Worm (Caenorhabditis elegans): ENCODE data around the gene mif-4.

mif-4 gene

ce11 chrIV:6369489-6369888 is 33.7 kb upstream of the mif-4 start (continued):
- TF ChIP-seq C04F5.9 (tag; optimal IDR thresholded peaks at IDR 0.05) (no peak), egl-27 (tag; optimal IDR thresholded peaks at IDR 0.05) (no peak), nhr-12 (tag; optimal IDR thresholded peaks at IDR 0.05) (no peak), nhr-19 (GFP tag; conservative IDR thresholded peaks at IDR 0.05) (peak; percentile 29; the same call in 1 of the 2 replicates), sox-4 (tag; optimal IDR thresholded peaks at IDR 0.05) (peak; percentile 5), ama-1 (optimal IDR thresholded peaks at IDR 0.05) (no peak), ceh-88 (GFP tag; IDR thresholded peaks at IDR 0.05) (no peak), nhr-47 (tag; optimal IDR thresholded peaks at IDR 0.05) (peak; percentile 56), unc-130 (tag; optimal IDR thresholded peaks at IDR 0.05) (no peak), aha-1 (tag; optimal IDR thresholded peaks at IDR 0.05) (no peak), ces-1 (GFP tag; optimal IDR thresholded peaks at IDR 0.05) (no peak), jun-1 (tag; optimal IDR thresholded peaks at IDR 0.05) (no peak), lin-15B (tag; optimal IDR thresholded peaks at IDR 0.05) (no peak), dpl-1 (GFP tag; optimal IDR thresholded peaks at IDR 0.05) (peak; percentile 78 to 87 (median 85)), elt-3 (tag; optimal IDR thresholded peaks at IDR 0.05) (no peak), F16B12.6 (tag; optimal IDR thresholded peaks at IDR 0.05) (no peak), isw-1 (GFP tag; IDR thresholded peaks at IDR 0.05) (no peak), tbx-2 (tag; optimal IDR thresholded peaks at IDR 0.05) (peak; percentile 7), elt-2 (tag; optimal IDR thresholded peaks at IDR 0.05) (peak; percentile 28), pax-3 (tag; optimal IDR thresholded peaks at IDR 0.05) (no peak), ceh-8 (GFP tag; optimal IDR thresholded peaks at IDR 0.05) (no peak), dsc-1 (tag; optimal IDR thresholded peaks at IDR 0.05) (peak; percentile 36), lin-14 (GFP tag; optimal IDR thresholded peaks at IDR 0.05) (no peak), snu-23 (GFP tag; optimal IDR thresholded peaks at IDR 0.05) (peak; percentile 37), pag-3 (tag; optimal IDR thresholded peaks at IDR 0.05; ENCODE audit: borderline replicate concordance, insufficient read depth) (no peak), ceh-90 (tag; optimal IDR thresholded peaks at IDR 0.05) (peak; percentile 77), vab-15 (tag; optimal IDR thresholded peaks at IDR 0.05) (no peak), nhr-77 (tag; optimal IDR thresholded peaks at IDR 0.05) (no peak), lin-13 (GFP tag; optimal IDR thresholded peaks at IDR 0.05) (no peak), ztf-4 (tag; optimal IDR thresholded peaks at IDR 0.05) (no peak), nhr-20 (tag; optimal IDR thresholded peaks at IDR 0.05) (peak; percentile 22), aly-2 (tag; optimal IDR thresholded peaks at IDR 0.05) (no peak), nhr-85 (tag) (peak; percentile 80), tlp-1 (tag; optimal IDR thresholded peaks at IDR 0.05) (no peak), unc-30 (tag; optimal IDR thresholded peaks at IDR 0.05) (no peak), lir-3 (tag; optimal IDR thresholded peaks at IDR 0.05; ENCODE audit: poor library complexity) (peak; percentile 57), egl-13 (tag; optimal IDR thresholded peaks at IDR 0.05) (peak; percentile 32), xbp-1 (tag; optimal IDR thresholded peaks at IDR 0.05) (peak; percentile 2), grh-1 (GFP tag; IDR thresholded peaks at IDR 0.05) (no peak), blmp-1 (tag; optimal IDR thresholded peaks at IDR 0.05) (no peak), nhr-76 (tag; optimal IDR thresholded peaks at IDR 0.05) (no peak), snpc-4 (tag; optimal IDR thresholded peaks at IDR 0.05) (no peak), hpl-2 (GFP tag; optimal IDR thresholded peaks at IDR 0.05) (no peak), unc-98 (GFP tag; IDR thresholded peaks at IDR 0.05) (no peak), fkh-4 (tag; optimal IDR thresholded peaks at IDR 0.05; ENCODE audit: borderline replicate concordance) (peak; percentile 7), unc-86 (tag; optimal IDR thresholded peaks at IDR 0.05) (no peak), nhr-71 (tag; optimal IDR thresholded peaks at IDR 0.05) (peak; percentile 58), unc-62 (GFP tag; optimal IDR thresholded peaks at IDR 0.05) (no peak), efl-3 (GFP tag; optimal IDR thresholded peaks at IDR 0.05) (no peak), nhr-28 (tag; optimal IDR thresholded peaks at IDR 0.05) (no peak), efl-1 (optimal IDR thresholded peaks at IDR 0.05) (peak; percentile 90 to 92), efl-1 (GFP tag; optimal IDR thresholded peaks at IDR 0.05 in 1 of 2) (peak; percentile 89 to 99), fkh-8 (tag; optimal IDR thresholded peaks at IDR 0.05) (no peak), mab-9 (GFP tag; IDR thresholded peaks at IDR 0.05) (no peak), pqm-1 (tag; optimal IDR thresholded peaks at IDR 0.05) (no peak)

Measured in whole organism, L1 larva.